Fruit fly (Drosophila melanogaster) whole organism, embryonic: Measurements from ENCODE around the gene ksr.
A peak's percentile ranks its signal among the peaks of the same experiment; 100 is the strongest.

ENCODE experiments used
- Ada2b ChIP-seq: fragments of 200-800 bp; sonication (Bioruptor generic); IDR thresholded peaks from 2 replicates; pipeline ENCODE4 v1.3.6; 2022; ENCODE audit warnings: missing biosample characterization, missing genetic modification characterization
- B-H2 ChIP-seq: fragments of 200-800 bp; sonication (Bioruptor generic); optimal IDR thresholded peaks from 2 replicates; lab custom pipeline; 2018; ENCODE audit warnings: missing biosample characterization, mild to moderate bottlenecking, missing genetic modification characterization
- C15 ChIP-seq: fragments of 200-800 bp; sonication (Bioruptor generic); IDR thresholded peaks from 3 replicates; pipeline ENCODE4 v1.3.6; 2022; ENCODE audit warnings: missing biosample characterization, missing genetic modification characterization
- CG10543 ChIP-seq: fragments of 200-800 bp; sonication (Bioruptor generic); optimal IDR thresholded peaks from 3 replicates; lab custom pipeline; 2017; ENCODE audit warnings: missing biosample characterization, mild to moderate bottlenecking, missing genetic modification characterization, moderate library complexity
- CG11695 ChIP-seq: fragments of 200-800 bp; sonication (Bioruptor generic); IDR thresholded peaks from 3 replicates; pipeline ENCODE4 v1.3.6; 2022; ENCODE audit warnings: missing biosample characterization, missing genetic modification characterization
- CG12104 ChIP-seq: fragments of 200-800 bp; sonication (Bioruptor generic); optimal IDR thresholded peaks from 3 replicates; lab custom pipeline; 2016; ENCODE audit warnings: missing biosample characterization, missing genetic modification characterization
- CG12769 ChIP-seq: fragments of 200-800 bp; sonication (Bioruptor generic); optimal IDR thresholded peaks from 2 replicates; lab custom pipeline; 2019; ENCODE audit warnings: missing biosample characterization, mild to moderate bottlenecking, missing genetic modification characterization, moderate library complexity
- CG13894 ChIP-seq: fragments of 200-800 bp; sonication (Bioruptor generic); optimal IDR thresholded peaks from 3 replicates; lab custom pipeline; 2018; ENCODE audit warnings: missing biosample characterization, mild to moderate bottlenecking, missing genetic modification characterization, moderate library complexity
- CG14860 ChIP-seq: fragments of 200-800 bp; sonication (Bioruptor generic); IDR thresholded peaks from 3 replicates; pipeline ENCODE4 v1.3.6; 2022; ENCODE audit warnings: missing biosample characterization, missing genetic modification characterization; ENCODE audit not compliant: partially characterized antibody
- CG15514 ChIP-seq: fragments of 200-800 bp; sonication (Bioruptor generic); optimal IDR thresholded peaks from 3 replicates; lab custom pipeline; 2017; ENCODE audit warnings: missing biosample characterization, missing genetic modification characterization, mild to moderate bottlenecking, moderate library complexity, missing genetic modification reagents
- CG2199 ChIP-seq: fragments of 200-800 bp; sonication (Bioruptor generic); IDR thresholded peaks from 3 replicates; pipeline ENCODE4 v1.3.6; 2022; ENCODE audit warnings: missing biosample characterization, missing genetic modification characterization
- CG2875 ChIP-seq: fragments of 200-800 bp; sonication (Bioruptor generic); optimal IDR thresholded peaks from 2 replicates; lab custom pipeline; 2017; ENCODE audit warnings: missing biosample characterization, mild to moderate bottlenecking, missing genetic modification characterization, missing genetic modification reagents
- CG32772 ChIP-seq: fragments of 200-800 bp; sonication (Bioruptor generic); IDR thresholded peaks from 2 replicates; pipeline ENCODE4 v1.3.6; 2022; ENCODE audit warnings: missing biosample characterization, missing genetic modification characterization
- CG34224 ChIP-seq: fragments of 200-800 bp; sonication (Bioruptor generic); IDR thresholded peaks from 3 replicates; pipeline ENCODE4 v1.3.6; 2022; ENCODE audit warnings: missing biosample characterization, missing genetic modification characterization; ENCODE audit not compliant: partially characterized antibody
- CG34376 ChIP-seq: fragments of 200-800 bp; sonication (Bioruptor generic); optimal IDR thresholded peaks from 2 replicates; lab custom pipeline; 2018; ENCODE audit warnings: missing biosample characterization, mild to moderate bottlenecking, missing genetic modification characterization
- CG5180 ChIP-seq: fragments of 200-800 bp; sonication (Bioruptor generic); optimal IDR thresholded peaks from 3 replicates; lab custom pipeline; 2017; ENCODE audit warnings: missing biosample characterization, missing genetic modification characterization, mild to moderate bottlenecking, moderate library complexity, missing genetic modification reagents
- CG6765 ChIP-seq: fragments of 200-800 bp; sonication (Bioruptor generic); optimal IDR thresholded peaks from 3 replicates; lab custom pipeline; 2017; ENCODE audit warnings: missing biosample characterization, mild to moderate bottlenecking, missing genetic modification characterization
- CG9437 ChIP-seq: fragments of 200-800 bp; sonication (Bioruptor generic); optimal IDR thresholded peaks from 2 replicates; lab custom pipeline; 2018; ENCODE audit warnings: missing biosample characterization, mild to moderate bottlenecking, missing genetic modification characterization
- Chrac-16 ChIP-seq: fragments of 200-800 bp; sonication (Bioruptor generic); optimal IDR thresholded peaks from 3 replicates; lab custom pipeline; 2016; ENCODE audit warnings: missing biosample characterization, missing genetic modification characterization
- Deaf1 ChIP-seq: fragments of 200-800 bp; optimal IDR thresholded peaks from 3 replicates; lab custom pipeline; 2019; ENCODE audit warnings: missing biosample characterization, mild to moderate bottlenecking, missing genetic modification characterization, moderate library complexity
- Doc3 ChIP-seq: fragments of 200-800 bp; sonication (Bioruptor generic); IDR thresholded peaks from 3 replicates; pipeline ENCODE4 v1.3.6; 2022; ENCODE audit warnings: missing biosample characterization, missing genetic modification characterization; ENCODE audit not compliant: partially characterized antibody
- Hey ChIP-seq: fragments of 200-800 bp; sonication (Bioruptor generic); optimal IDR thresholded peaks from 3 replicates; lab custom pipeline; 2018; ENCODE audit warnings: missing biosample characterization, mild to moderate bottlenecking, missing genetic modification characterization
- Hmx ChIP-seq: fragments of 200-800 bp; sonication (Bioruptor generic); optimal IDR thresholded peaks from 2 replicates; lab custom pipeline; 2016; ENCODE audit warnings: missing biosample characterization, missing genetic modification characterization
- Med ChIP-seq: fragments of 200-800 bp; sonication (Bioruptor generic); peaks from one replicate; lab custom pipeline; 2016; ENCODE audit warnings: missing biosample characterization, missing genetic modification characterization, mild to moderate bottlenecking, inconsistent platforms, moderate library complexity
- Nf-YA ChIP-seq: fragments of 200-800 bp; sonication (Bioruptor generic); IDR thresholded peaks from 2 replicates; pipeline ENCODE4 v1.3.6; 2022; ENCODE audit warnings: missing biosample characterization, missing genetic modification characterization
- Pdp1 ChIP-seq, 2 experiments: fragments of 200-800 bp; sonication (Bioruptor generic); optimal IDR thresholded peaks; 3 replicates each; lab custom pipeline; 2016; ENCODE audit warnings: missing biosample characterization in 2 of 2, missing genetic modification characterization in 2 of 2, mild to moderate bottlenecking in 1 of 2, moderate library complexity in 1 of 2
- Poxn ChIP-seq: fragments of 200-800 bp; sonication (Bioruptor generic); IDR thresholded peaks from 2 replicates; pipeline ENCODE4 v1.3.6; 2022; ENCODE audit warnings: missing biosample characterization, missing genetic modification characterization
- Scr ChIP-seq: fragments of 200-800 bp; sonication (Bioruptor generic); IDR thresholded peaks from 2 replicates; pipeline ENCODE4 v1.3.6; 2022; ENCODE audit warnings: missing biosample characterization, missing genetic modification characterization; ENCODE audit not compliant: partially characterized antibody
- Side ChIP-seq: fragments of 200-800 bp; sonication (Bioruptor generic); optimal IDR thresholded peaks from 2 replicates; lab custom pipeline; 2016; ENCODE audit warnings: missing biosample characterization, missing genetic modification characterization
- Spps ChIP-seq: fragments of 200-800 bp; sonication (Bioruptor generic); optimal IDR thresholded peaks from 2 replicates; lab custom pipeline; 2018; ENCODE audit warnings: missing biosample characterization, mild to moderate bottlenecking, missing genetic modification characterization
- bcd ChIP-seq: fragments of 200-800 bp; sonication (Bioruptor generic); optimal IDR thresholded peaks from 2 replicates; lab custom pipeline; 2017; ENCODE audit warnings: missing biosample characterization, mild to moderate bottlenecking, missing genetic modification characterization
- bowl ChIP-seq: fragments of 200-800 bp; sonication (Bioruptor generic); IDR thresholded peaks from 2 replicates; pipeline ENCODE4 v1.3.6; 2022; ENCODE audit warnings: missing biosample characterization, missing genetic modification characterization
- cg ChIP-seq: fragments of 200-800 bp; sonication (Bioruptor generic); optimal IDR thresholded peaks from 3 replicates; lab custom pipeline; 2019; ENCODE audit warnings: missing biosample characterization, mild to moderate bottlenecking, missing genetic modification characterization, moderate library complexity
- chinmo ChIP-seq: fragments of 200-800 bp; sonication (Bioruptor generic); IDR thresholded peaks from 4 replicates; pipeline ENCODE4 v1.3.6; 2022; ENCODE audit warnings: missing biosample characterization, missing genetic modification characterization; ENCODE audit not compliant: partially characterized antibody
- exex ChIP-seq: fragments of 200-800 bp; sonication (Bioruptor generic); optimal IDR thresholded peaks from 4 replicates; lab custom pipeline; 2018; ENCODE audit warnings: missing biosample characterization, mild to moderate bottlenecking, missing genetic modification characterization, moderate library complexity
- gem ChIP-seq: fragments of 200-800 bp; sonication (Bioruptor generic); optimal IDR thresholded peaks from 2 replicates; lab custom pipeline; 2019; ENCODE audit warnings: missing biosample characterization, mild to moderate bottlenecking, missing genetic modification characterization, moderate library complexity
- her ChIP-seq: fragments of 200-800 bp; sonication (Bioruptor generic); optimal IDR thresholded peaks from 2 replicates; lab custom pipeline; 2016; ENCODE audit warnings: missing biosample characterization, missing genetic modification characterization
- ken ChIP-seq: fragments of 200-800 bp; sonication (Bioruptor generic); IDR thresholded peaks from 3 replicates; pipeline ENCODE4 v1.3.6; 2022; ENCODE audit warnings: missing biosample characterization, missing genetic modification characterization
- mirr ChIP-seq: fragments of 200-800 bp; sonication (Bioruptor generic); optimal IDR thresholded peaks from 3 replicates; lab custom pipeline; 2018; ENCODE audit warnings: missing biosample characterization, mild to moderate bottlenecking, missing genetic modification characterization
- sug ChIP-seq: fragments of 200-800 bp; optimal IDR thresholded peaks from 2 replicates; lab custom pipeline; 2019; ENCODE audit warnings: missing biosample characterization, mild to moderate bottlenecking, missing genetic modification characterization, moderate library complexity
- wor ChIP-seq: fragments of 200-800 bp; sonication (Bioruptor generic); IDR thresholded peaks from 2 replicates; pipeline ENCODE4 v1.3.6; 2022; ENCODE audit warnings: missing biosample characterization, missing genetic modification characterization
- zen2 ChIP-seq: fragments of 200-800 bp; sonication (Bioruptor generic); IDR thresholded peaks from 3 replicates; pipeline ENCODE4 v1.3.6; 2022; ENCODE audit warnings: missing biosample characterization, missing genetic modification characterization; ENCODE audit not compliant: partially characterized antibody

Gene ksr

dm6 chr3R:5516582-5517001 lies 32.9 kb upstream of the ksr start (continued):
- TF ChIP-seq Hmx (GFP tag; lab: Kevin White, UChicago), result no peak
- no peak for TF ChIP-seq CG2875 (GFP tag; lab: Kevin White, UChicago)
- TF ChIP-seq wor (GFP tag; lab: Robert Waterston, UW), result no peak

dm6 chr3R:5514759-5515158 lies 31.1 kb upstream of the ksr start:
- no peak for TF ChIP-seq Ada2b (GFP tag; lab: Robert Waterston, UW)
- TF ChIP-seq CG11695 (GFP tag; lab: Robert Waterston, UW), result no peak
- no peak for TF ChIP-seq CG9437 (GFP tag; lab: Kevin White, UChicago)
- TF ChIP-seq Scr (GFP tag; lab: Robert Waterston, UW), result no peak
- TF ChIP-seq CG32772 (GFP tag; lab: Robert Waterston, UW), result no peak
- TF ChIP-seq Nf-YA (GFP tag; lab: Robert Waterston, UW), result no peak
- TF ChIP-seq Chrac-16 (GFP tag; lab: Kevin White, UChicago), result no peak
- TF ChIP-seq CG2199, result no peak
- no peak for TF ChIP-seq bcd (GFP tag; lab: Kevin White, UChicago)
- no peak for TF ChIP-seq cg
- TF ChIP-seq C15 (GFP tag; lab: Robert Waterston, UW), result no peak
- no peak for TF ChIP-seq Pdp1 (GFP tag; optimal IDR thresholded peaks at IDR 0.05; lab: Kevin White, UChicago)
- TF ChIP-seq her, result no peak
- TF ChIP-seq ken (GFP tag; lab: Robert Waterston, UW), result no peak
- no peak for TF ChIP-seq Spps (tag; lab: Kevin White, UChicago)
- TF ChIP-seq, all 482 proteins: peak for 0

DNA sequence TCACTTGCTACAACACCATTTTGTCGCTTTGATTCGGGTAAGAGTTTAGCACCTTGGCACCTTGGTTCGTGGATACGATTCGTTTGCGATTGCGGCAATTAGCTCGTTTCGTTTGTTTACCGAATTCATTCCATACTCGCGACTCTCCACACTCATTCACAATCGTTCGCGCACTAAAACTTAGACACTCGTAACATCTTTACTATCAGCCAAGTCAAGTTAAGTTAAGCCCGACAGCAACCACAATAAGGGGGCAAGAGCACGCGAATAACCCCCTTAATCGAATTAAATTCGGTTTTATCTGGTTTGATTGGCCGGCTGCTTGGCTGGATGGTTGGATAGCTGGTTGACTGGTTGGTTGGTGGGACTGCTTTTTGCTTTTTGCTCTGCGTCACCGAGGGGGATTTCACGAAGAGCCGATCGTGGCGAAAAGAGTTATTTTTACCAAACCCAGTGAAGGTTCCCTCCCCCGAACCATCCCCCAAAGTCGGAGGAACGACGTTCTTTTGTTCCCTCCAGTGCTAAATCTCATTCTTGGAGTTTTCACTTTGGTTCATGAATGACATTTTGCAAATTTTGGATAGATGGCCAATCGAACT lies 20.2 kb upstream of the ksr start:
- TF ChIP-seq cg, result no peak
- peak; percentile 43 for TF ChIP-seq CG10543 (GFP tag; lab: Kevin White, UChicago)
- no peak for TF ChIP-seq bowl (GFP tag; lab: Robert Waterston, UW)
- no peak for TF ChIP-seq CG12104 (GFP tag; lab: Kevin White, UChicago)
- TF ChIP-seq exex (tag; lab: Kevin White, UChicago), result peak; percentile 70
- TF ChIP-seq CG34224 (GFP tag; lab: Robert Waterston, UW), result no peak
- peak; percentile 64 for TF ChIP-seq CG13894 (tag; lab: Kevin White, UChicago)
- TF ChIP-seq Side, result no peak
- 0 out of 3 replicates have a peak, but pooled peaks have one; percentile 16 for TF ChIP-seq Doc3 (GFP tag; lab: Robert Waterston, UW)
- peak; percentile 64 for TF ChIP-seq CG34376
- peak; percentile 62 for TF ChIP-seq sug
- peak; percentile 81 for TF ChIP-seq CG5180
- TF ChIP-seq CG12769 (tag; lab: Kevin White, UChicago), result peak; percentile 19
- no peak for TF ChIP-seq zen2
- TF ChIP-seq her, result no peak
- peak; percentile 76 for TF ChIP-seq Med (GFP tag; lab: Kevin White, UChicago)
- no peak for TF ChIP-seq CG6765 (GFP tag; lab: Kevin White, UChicago)
- TF ChIP-seq Hey (tag; lab: Kevin White, UChicago), result peak; percentile 99
- TF ChIP-seq CG15514 (GFP tag; lab: Kevin White, UChicago), result peak; percentile 12
- TF ChIP-seq chinmo (GFP tag; lab: Robert Waterston, UW), result 0 out of 4 replicates have a peak, but pooled peaks have one; percentile 73
- TF ChIP-seq gem (tag; lab: Kevin White, UChicago), result peak; percentile 76
- TF ChIP-seq Poxn (GFP tag; lab: Robert Waterston, UW), result no peak
- peak; percentile 82 for TF ChIP-seq mirr (GFP tag; lab: Kevin White, UChicago)
- TF ChIP-seq CG14860, result no peak
- TF ChIP-seq Deaf1 (tag; lab: Kevin White, UChicago), result peak; percentile 84
- TF ChIP-seq B-H2 (GFP tag; lab: Kevin White, UChicago), result peak; percentile 38
- TF ChIP-seq, all 482 proteins: peak for 16
